Worm (Caenorhabditis elegans): ENCODE measurements around the gene R06B9.5.

ce11 chrII:13720650-13721049 lies 15.5 kb upstream of the R06B9.5 start:
- no peak for TF ChIP-seq ref-1 (GFP tag; conservative IDR thresholded peaks at IDR 0.05)
- no peak for TF ChIP-seq med-1 (GFP tag; optimal IDR thresholded peaks at IDR 0.05; ENCODE audit: insufficient read depth)
- no peak for TF ChIP-seq T22C8.4 (GFP tag; IDR thresholded peaks at IDR 0.05)
- TF ChIP-seq tab-1 (GFP tag; IDR thresholded peaks at IDR 0.05), result no peak
- TF ChIP-seq flt-1 (GFP tag; IDR thresholded peaks at IDR 0.05), result no peak
- TF ChIP-seq ztf-29 (GFP tag; IDR thresholded peaks at IDR 0.05), result no peak
- no peak for TF ChIP-seq ztf-23 (GFP tag; IDR thresholded peaks at IDR 0.05)
- TF ChIP-seq cog-1 (tag; optimal IDR thresholded peaks at IDR 0.05), result no peak
